Fruit fly (Drosophila melanogaster): ENCODE results near the gene CG4743.

The CG4743 gene

DNA sequence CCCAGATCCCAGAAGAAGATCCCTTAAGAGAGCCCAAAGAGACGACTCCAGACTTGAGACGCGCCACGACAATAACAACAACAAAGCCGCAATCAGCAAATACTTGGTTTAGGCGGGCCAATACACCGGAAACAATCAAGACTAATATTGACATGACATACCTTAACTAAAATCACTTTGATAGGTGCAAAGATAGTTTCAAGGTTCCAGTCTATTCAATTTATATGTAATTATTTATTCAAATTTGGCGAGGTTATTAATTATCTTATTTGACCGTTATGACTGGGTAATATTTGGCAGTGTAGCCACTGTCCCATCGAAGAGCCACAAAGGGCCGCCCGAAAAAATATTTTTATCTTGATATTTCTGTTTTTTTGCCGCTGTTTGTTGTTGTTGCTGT lies 39.9 kb downstream of the CG4743 start (continued):
- TF ChIP-seq stc (GFP tag; IDR thresholded peaks at IDR 0.05) (peak; percentile 55), eyg (GFP tag; optimal IDR thresholded peaks at IDR 0.05) (no peak), CG6854 (GFP tag; optimal IDR thresholded peaks at IDR 0.05) (no peak), CG3407 (GFP tag; optimal IDR thresholded peaks at IDR 0.05) (peak; percentile 16), tup (GFP tag; optimal IDR thresholded peaks at IDR 0.05) (no peak), bsh (GFP tag; optimal IDR thresholded peaks at IDR 0.05) (peak; percentile 21 to 64), CG1233 (GFP tag; optimal IDR thresholded peaks at IDR 0.05) (no peak), CG9876 (GFP tag; optimal IDR thresholded peaks at IDR 0.05) (no peak), B-H2 (GFP tag; optimal IDR thresholded peaks at IDR 0.05) (no peak), chm (GFP tag; IDR thresholded peaks at IDR 0.05) (peak; percentile 49; the same call in 1 of the 2 replicates), wor (GFP tag; IDR thresholded peaks at IDR 0.05) (0 out of 2 replicates have a peak, but pooled peaks have one; percentile 11), vfl (GFP tag; optimal IDR thresholded peaks at IDR 0.05) (no peak), onecut (GFP tag; IDR thresholded peaks at IDR 0.05) (0 out of 2 replicates have a peak, but pooled peaks have one; percentile 18), CG7745 (tag; optimal IDR thresholded peaks at IDR 0.05) (no peak), Sox100B (GFP tag; optimal IDR thresholded peaks at IDR 0.05) (peak; percentile 16), nerfin-1 (tag; optimal IDR thresholded peaks at IDR 0.05) (peak; percentile 44), Hsf (GFP tag; optimal IDR thresholded peaks at IDR 0.05) (peak; percentile 18), corto (GFP tag; optimal IDR thresholded peaks at IDR 0.05) (peak; percentile 96), fd96Cb (tag; optimal IDR thresholded peaks at IDR 0.05) (peak; percentile 61), pnt (GFP tag; optimal IDR thresholded peaks at IDR 0.05) (peak; percentile 2), CG7357 (GFP tag; IDR thresholded peaks at IDR 0.05) (peak; percentile 52; the same call in 2 of the 3 replicates), CG8478 (optimal IDR thresholded peaks at IDR 0.05) (no peak), CG8281 (tag; optimal IDR thresholded peaks at IDR 0.05) (no peak), Atf6 (GFP tag; IDR thresholded peaks at IDR 0.05) (no peak), CG17829 (tag; optimal IDR thresholded peaks at IDR 0.05) (peak; percentile 77), Mes4 (GFP tag; optimal IDR thresholded peaks at IDR 0.05) (no peak), exex (tag; optimal IDR thresholded peaks at IDR 0.05) (no peak), shn (GFP tag; optimal IDR thresholded peaks at IDR 0.05) (no peak), CG33213 (GFP tag; optimal IDR thresholded peaks at IDR 0.05) (peak; percentile 19), CG15269 (tag; optimal IDR thresholded peaks at IDR 0.05) (peak; percentile 42), Mrtf (GFP tag; IDR thresholded peaks at IDR 0.05) (no peak), CG8359 (GFP tag; optimal IDR thresholded peaks at IDR 0.05; ENCODE audit: borderline replicate concordance) (peak; percentile 55), CG1602 (GFP tag; optimal IDR thresholded peaks at IDR 0.05) (peak; percentile 43), unpg (GFP tag; optimal IDR thresholded peaks at IDR 0.05) (peak; percentile 75), grn (GFP tag; optimal IDR thresholded peaks at IDR 0.05) (no peak), Oli (tag; optimal IDR thresholded peaks at IDR 0.05) (peak; percentile 60), kah (GFP tag; optimal IDR thresholded peaks at IDR 0.05) (no peak), hbn (GFP tag; IDR thresholded peaks at IDR 0.05; ENCODE audit: partially characterized antibody) (no peak), CG10979 (tag; optimal IDR thresholded peaks at IDR 0.05) (peak; percentile 77), CG8924 (tag; optimal IDR thresholded peaks at IDR 0.05) (peak; percentile 72), schlank (tag; optimal IDR thresholded peaks at IDR 0.05) (no peak), Hey (tag; optimal IDR thresholded peaks at IDR 0.05) (no peak), CG43689 (GFP tag; IDR thresholded peaks at IDR 0.05) (no peak), CG17328 (GFP tag; IDR thresholded peaks at IDR 0.05) (peak; percentile 63), hkb (optimal IDR thresholded peaks at IDR 0.05) (no peak), hkb (GFP tag; IDR thresholded peaks at IDR 0.05) (peak; percentile 64; the same call in 1 of the 2 replicates), H2.0 (GFP tag; IDR thresholded peaks at IDR 0.05) (peak; percentile 61), Ada2b (GFP tag; IDR thresholded peaks at IDR 0.05) (peak; percentile 65; the same call in 1 of the 2 replicates), dati (GFP tag; IDR thresholded peaks at IDR 0.05) (no peak), CG12942 (GFP tag; optimal IDR thresholded peaks at IDR 0.05) (no peak), CG13123 (GFP tag; optimal IDR thresholded peaks at IDR 0.05) (no peak), Side (GFP tag; optimal IDR thresholded peaks at IDR 0.05) (no peak)

Measured in whole organism, embryonic.